Worm (Caenorhabditis elegans) whole organism, L3 larva: Measurements from ENCODE around the gene spas-1.

Experiments used
- ama-1 ChIP-seq: fragments of 150-350 bp; optimal IDR thresholded peaks from 2 replicates; lab custom pipeline; 2018
- ceh-28 ChIP-seq: fragments of 150-350 bp; optimal IDR thresholded peaks from 2 replicates; lab custom pipeline; 2014; ENCODE audit warnings: missing biosample characterization, missing genetic modification reagents, missing genetic modification characterization
- ceh-82 ChIP-seq: fragments of 150-350 bp; optimal IDR thresholded peaks from 2 replicates; lab custom pipeline; 2014; ENCODE audit warnings: missing biosample characterization, missing genetic modification characterization
- ceh-9 ChIP-seq: sonication (generic microtip); optimal IDR thresholded peaks from 2 replicates; lab custom pipeline; 2018; ENCODE audit warnings: missing biosample characterization, missing genetic modification characterization
- daf-12 ChIP-seq: fragments of 150-350 bp; optimal IDR thresholded peaks from 2 replicates; lab custom pipeline; 2014; ENCODE audit warnings: missing biosample characterization, missing genetic modification reagents, missing genetic modification characterization
- egl-27 ChIP-seq: sonication (generic microtip); optimal IDR thresholded peaks from 4 replicates; lab custom pipeline; 2017; ENCODE audit warnings: missing biosample characterization, missing genetic modification reagents, missing genetic modification characterization
- egl-5 ChIP-seq: fragments of 150-350 bp; optimal IDR thresholded peaks from 2 replicates; lab custom pipeline; 2017; ENCODE audit warnings: missing biosample characterization, missing genetic modification reagents, missing genetic modification characterization, inconsistent platforms
- elt-1 ChIP-seq: fragments of 150-350 bp; optimal IDR thresholded peaks from 2 replicates; lab custom pipeline; 2014; ENCODE audit warnings: missing biosample characterization, missing genetic modification characterization
- elt-2 ChIP-seq: sonication (generic microtip); optimal IDR thresholded peaks from 2 replicates; lab custom pipeline; 2016; ENCODE audit warnings: missing genetic modification reagents, mild to moderate bottlenecking, missing genetic modification characterization, missing compliant biosample characterization
- elt-3 ChIP-seq, 3 experiments: fragments of 150-350 bp in 1 of 3; sonication (generic microtip) in 2 of 3; optimal IDR thresholded peaks; 2 replicates in 2 of 3; 4 replicates in 1 of 3; lab custom pipeline; 2014 to 2017; ENCODE audit warnings: missing biosample characterization in 3 of 3, missing genetic modification characterization in 3 of 3
- eor-1 ChIP-seq, 2 experiments: fragments of 150-350 bp; optimal IDR thresholded peaks; 2 replicates each; lab custom pipeline; 2014 to 2018; ENCODE audit warnings: missing biosample characterization in 2 of 2, missing genetic modification characterization in 2 of 2
- fkh-10 ChIP-seq: sonication (generic microtip); optimal IDR thresholded peaks from 2 replicates; lab custom pipeline; 2017; ENCODE audit warnings: missing biosample characterization, missing genetic modification reagents, missing genetic modification characterization
- fkh-2 ChIP-seq: fragments of 150-350 bp; optimal IDR thresholded peaks from 2 replicates; lab custom pipeline; 2014; ENCODE audit warnings: missing biosample characterization, missing genetic modification reagents, missing genetic modification characterization
- fos-1 ChIP-seq: fragments of 150-350 bp; optimal IDR thresholded peaks from 2 replicates; lab custom pipeline; 2014; ENCODE audit warnings: missing biosample characterization, missing genetic modification characterization
- hmg-11 ChIP-seq: sonication (generic microtip); optimal IDR thresholded peaks from 2 replicates; lab custom pipeline; 2016; ENCODE audit warnings: missing genetic modification characterization, missing compliant biosample characterization
- jun-1 ChIP-seq: fragments of 150-350 bp; optimal IDR thresholded peaks from 2 replicates; lab custom pipeline; 2014; ENCODE audit warnings: missing biosample characterization, missing genetic modification reagents, missing genetic modification characterization
- lin-15B ChIP-seq: fragments of 150-350 bp; optimal IDR thresholded peaks from 2 replicates; lab custom pipeline; 2014; ENCODE audit warnings: missing biosample characterization, missing genetic modification characterization
- lsy-12 ChIP-seq: sonication (generic microtip); optimal IDR thresholded peaks from 2 replicates; lab custom pipeline; 2016; ENCODE audit warnings: mild to moderate bottlenecking, missing genetic modification characterization, missing compliant biosample characterization
- mdl-1 ChIP-seq: fragments of 150-350 bp; optimal IDR thresholded peaks from 2 replicates; lab custom pipeline; 2014; ENCODE audit warnings: missing biosample characterization, missing genetic modification characterization
- mml-1 ChIP-seq: fragments of 150-350 bp; sonication (generic microtip); optimal IDR thresholded peaks from 3 replicates; lab custom pipeline; 2014; ENCODE audit warnings: missing biosample characterization, missing genetic modification characterization
- nfya-1 ChIP-seq: sonication (generic microtip); optimal IDR thresholded peaks from 2 replicates; lab custom pipeline; 2017; ENCODE audit warnings: missing genetic modification characterization, mild to moderate bottlenecking, missing compliant biosample characterization, antibody characterized with exemption, moderate library complexity; ENCODE audit not compliant: insufficient read depth
- nhr-11 ChIP-seq: fragments of 150-350 bp; optimal IDR thresholded peaks from 2 replicates; lab custom pipeline; 2014; ENCODE audit warnings: missing biosample characterization, missing genetic modification characterization
- nhr-12 ChIP-seq: fragments of 150-350 bp; optimal IDR thresholded peaks from 2 replicates; lab custom pipeline; 2014; ENCODE audit warnings: missing biosample characterization, missing genetic modification characterization
- nhr-23 ChIP-seq: fragments of 150-350 bp; optimal IDR thresholded peaks from 2 replicates; lab custom pipeline; 2014; ENCODE audit warnings: missing biosample characterization, missing genetic modification reagents, missing genetic modification characterization
- nhr-237 ChIP-seq: fragments of 150-350 bp; optimal IDR thresholded peaks from 2 replicates; lab custom pipeline; 2014; ENCODE audit warnings: missing biosample characterization, missing genetic modification characterization
- nhr-25 ChIP-seq: sonication (generic microtip); optimal IDR thresholded peaks from 2 replicates; lab custom pipeline; 2017; ENCODE audit warnings: missing biosample characterization, missing genetic modification characterization
- nhr-43 ChIP-seq: sonication (generic microtip); optimal IDR thresholded peaks from 2 replicates; lab custom pipeline; 2016; ENCODE audit warnings: mild to moderate bottlenecking, missing genetic modification characterization, missing compliant biosample characterization; ENCODE audit not compliant: poor library complexity, severe bottlenecking
- nhr-76 ChIP-seq: fragments of 150-350 bp; sonication (generic microtip); optimal IDR thresholded peaks from 5 replicates; lab custom pipeline; 2014; ENCODE audit warnings: missing biosample characterization, missing genetic modification characterization
- pha-4 ChIP-seq: fragments of 150-350 bp; optimal IDR thresholded peaks from 2 replicates; lab custom pipeline; 2014; ENCODE audit warnings: missing biosample characterization, missing genetic modification reagents, missing genetic modification characterization
- sea-2 ChIP-seq: fragments of 150-350 bp; sonication (generic microtip); optimal IDR thresholded peaks from 4 replicates; lab custom pipeline; 2014; ENCODE audit warnings: missing biosample characterization, missing genetic modification reagents, missing genetic modification characterization
- skn-1 ChIP-seq: fragments of 150-350 bp; optimal IDR thresholded peaks from 2 replicates; lab custom pipeline; 2014; ENCODE audit warnings: missing biosample characterization, missing genetic modification characterization
- tbx-2 ChIP-seq: sonication (generic microtip); optimal IDR thresholded peaks from 2 replicates; lab custom pipeline; 2016; ENCODE audit warnings: mild to moderate bottlenecking, missing genetic modification characterization, missing compliant biosample characterization
- unc-39 ChIP-seq: sonication (generic microtip); optimal IDR thresholded peaks from 4 replicates; lab custom pipeline; 2017; ENCODE audit warnings: missing biosample characterization, missing genetic modification characterization
- unc-62 ChIP-seq: fragments of 150-350 bp; sonication (generic microtip); optimal IDR thresholded peaks from 4 replicates; lab custom pipeline; 2014; ENCODE audit warnings: missing biosample characterization, missing genetic modification reagents, missing genetic modification characterization
- zag-1 ChIP-seq: fragments of 150-350 bp; optimal IDR thresholded peaks from 2 replicates; lab custom pipeline; 2014; ENCODE audit warnings: missing biosample characterization, missing genetic modification characterization

The spas-1 gene

ce11 chrV:9157597-9157996, 18.0 kb upstream of the spas-1 start:
- TF ChIP-seq daf-12 (tag; lab: Kevin White, UChicago) (no peak), mml-1 (tag; lab: Kevin White, UChicago) (no peak), egl-5 (tag; lab: Kevin White, UChicago) (no peak), unc-39 (no peak), ceh-82 (tag; lab: Kevin White, UChicago) (no peak), eor-1 (tag; optimal IDR thresholded peaks at IDR 0.05; lab: Kevin White, UChicago) (no peak), fkh-10 (GFP tag; lab: Kevin White, UChicago) (peak; percentile 96)

ce11 chrV:9159146-9159717, 16.4 kb upstream of the spas-1 start:
- TF ChIP-seq nhr-25 (tag; lab: Kevin White, UChicago) (peak; percentile 88), ama-1 (lab: Kevin White, UChicago) (peak; percentile 68), nfya-1 (peak; percentile 34)
- TF ChIP-seq, all 47 proteins: peak for 3; not testable (repeated sequence) for 44

DNA sequence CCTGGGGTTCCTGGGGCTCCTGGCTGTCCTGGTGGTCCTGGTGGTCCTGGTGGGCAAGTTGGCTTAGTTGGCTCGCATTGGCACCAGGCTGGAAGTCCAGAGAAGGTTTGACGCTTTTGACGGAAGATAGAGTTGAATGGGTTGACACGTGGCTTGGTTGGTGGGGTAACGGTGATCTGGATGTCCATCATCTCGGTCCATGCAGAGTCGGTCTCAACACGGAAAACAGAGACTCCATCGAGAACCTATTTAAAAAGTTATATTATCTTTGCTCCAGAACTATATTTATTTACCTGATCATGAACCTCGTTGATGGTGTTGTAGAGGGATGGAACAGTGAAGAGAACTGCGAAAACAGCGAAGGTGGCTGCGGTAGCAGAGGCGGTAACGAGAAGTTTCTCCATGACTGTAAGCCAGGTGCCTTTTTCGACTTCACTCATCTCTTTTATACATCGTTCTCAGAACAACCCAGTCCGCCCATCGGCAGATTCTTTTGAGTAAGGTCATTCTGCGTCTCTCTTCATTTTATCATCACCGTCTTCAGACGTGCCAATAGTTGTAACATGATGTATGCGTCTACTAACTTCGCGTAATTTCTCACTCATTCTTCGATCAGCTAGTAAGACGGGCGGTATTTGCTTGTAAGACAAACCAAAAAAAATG, 15.2 kb upstream of the spas-1 start, which contains the start of gene col-144:
Gene col-144, minus strand, starts transcription at position 419 of the 663 bp plus-strand sequence.
- TF ChIP-seq hmg-11 (tag; lab: Kevin White, UChicago) (no peak), nfya-1 (peak; percentile 17), nhr-43 (tag; lab: Kevin White, UChicago) (peak; percentile 57), nhr-25 (tag; lab: Kevin White, UChicago) (peak; percentile 70), elt-3 (tag; optimal IDR thresholded peaks at IDR 0.05; lab: Kevin White, UChicago) (peak in 1 of 3 experiments; percentile 12), ama-1 (lab: Kevin White, UChicago) (peak; percentile 73), fkh-2 (tag; lab: Kevin White, UChicago) (no peak)

ce11 chrV:9162118-9162729, 13.4 kb upstream of the spas-1 start:
- TF ChIP-seq elt-3 (tag; optimal IDR thresholded peaks at IDR 0.05; lab: Kevin White, UChicago) (no peak), fkh-2 (tag; lab: Kevin White, UChicago) (no peak), pha-4 (tag; lab: Kevin White, UChicago) (no peak), eor-1 (tag; optimal IDR thresholded peaks at IDR 0.05; lab: Kevin White, UChicago) (no peak), nhr-43 (tag; lab: Kevin White, UChicago) (no peak), ceh-9 (tag; lab: Kevin White, UChicago) (no peak), tbx-2 (no peak), nhr-25 (tag; lab: Kevin White, UChicago) (no peak), unc-39 (no peak), elt-2 (tag; lab: Kevin White, UChicago) (no peak), skn-1 (tag; lab: Kevin White, UChicago) (no peak), egl-5 (tag; lab: Kevin White, UChicago) (no peak), unc-62 (no peak), lin-15B (tag; lab: Kevin White, UChicago) (no peak), nfya-1 (no peak), nhr-76 (tag; lab: Kevin White, UChicago) (no peak)
- TF ChIP-seq, all 47 proteins: peak for 0

- TF ChIP-seq egl-27 (peak; percentile 61), ama-1 (lab: Kevin White, UChicago) (no peak), unc-39 (no peak), nhr-23 (tag; lab: Kevin White, UChicago) (peak; percentile 1), nhr-25 (tag; lab: Kevin White, UChicago) (peak; percentile 47), ceh-9 (tag; lab: Kevin White, UChicago) (no peak), mdl-1 (tag; lab: Kevin White, UChicago) (no peak)
Measured at ce11 chrV:9162955-9163468, 12.6 kb upstream of the spas-1 start, which contains the start of gene col-145. Gene col-145 (minus strand): TSS chrV:9163005.

- TF ChIP-seq unc-39 (no peak), egl-5 (tag; lab: Kevin White, UChicago) (no peak), nhr-43 (tag; lab: Kevin White, UChicago) (peak; percentile 50), ceh-9 (tag; lab: Kevin White, UChicago) (no peak), nhr-11 (tag; lab: Kevin White, UChicago) (no peak), skn-1 (tag; lab: Kevin White, UChicago) (no peak), mdl-1 (tag; lab: Kevin White, UChicago) (no peak), nfya-1 (no peak), daf-12 (tag; lab: Kevin White, UChicago) (no peak), jun-1 (tag; lab: Kevin White, UChicago) (no peak), lsy-12 (tag; lab: Kevin White, UChicago) (no peak), fos-1 (no peak), nhr-25 (tag; lab: Kevin White, UChicago) (peak; percentile 93), egl-27 (no peak), fkh-10 (GFP tag; lab: Kevin White, UChicago) (no peak), elt-1 (tag; lab: Kevin White, UChicago) (no peak), sea-2 (GFP tag; lab: Kevin White, UChicago) (no peak), elt-2 (tag; lab: Kevin White, UChicago) (no peak), zag-1 (tag; lab: Kevin White, UChicago) (no peak), nhr-237 (tag; lab: Kevin White, UChicago) (no peak), nhr-12 (no peak), ceh-28 (tag; lab: Kevin White, UChicago) (no peak), fkh-2 (tag; lab: Kevin White, UChicago) (no peak)
Measured at ce11 chrV:9163897-9164296, 11.7 kb upstream of the spas-1 start.
